Worm (Caenorhabditis elegans) whole organism, L4 larva: Measurements from ENCODE around the gene F57G12.2.

ENCODE experiments used
- D1046.2 ChIP-seq: fragments of 200-800 bp; sonication (Bioruptor generic); IDR thresholded peaks from 2 replicates; pipeline ENCODE4 v1.3.6; 2022; ENCODE audit warnings: missing genetic modification characterization, missing compliant biosample characterization
- F26F4.8 ChIP-seq: fragments of 200-800 bp; sonication (Bioruptor generic); conservative IDR thresholded peaks from 2 replicates; pipeline ENCODE4 v1.3.6; 2022; ENCODE audit warnings: missing genetic modification characterization, missing compliant biosample characterization
- T26A8.4 ChIP-seq: fragments of 200-800 bp; sonication (Bioruptor generic); IDR thresholded peaks from 2 replicates; pipeline ENCODE4 v1.3.6; 2022; ENCODE audit warnings: missing genetic modification characterization, missing compliant biosample characterization
- Y5F2A.4 ChIP-seq: fragments of 200-800 bp; sonication (Bioruptor generic); optimal IDR thresholded peaks from 2 replicates; lab custom pipeline; 2018; ENCODE audit warnings: mild to moderate bottlenecking, missing genetic modification characterization, missing compliant biosample characterization
- Y75B8A.6 ChIP-seq: fragments of 200-800 bp; sonication (Bioruptor generic); IDR thresholded peaks from 2 replicates; pipeline ENCODE4 v1.3.6; 2022; ENCODE audit warnings: missing genetic modification reagents, missing genetic modification characterization, missing compliant biosample characterization
- aha-1 ChIP-seq: fragments of 150-350 bp; peaks from one replicate; lab custom pipeline; 2014; ENCODE audit warnings: missing biosample characterization, missing genetic modification characterization
- ama-1 ChIP-seq: fragments of 150-350 bp; optimal IDR thresholded peaks from 2 replicates; lab custom pipeline; 2014; ENCODE audit warnings: inconsistent platforms, mixed read lengths
- arid-1 ChIP-seq: fragments of 200-800 bp; sonication (Bioruptor generic); conservative IDR thresholded peaks from 2 replicates; pipeline ENCODE4 v1.3.6; 2022; ENCODE audit warnings: missing genetic modification reagents, missing genetic modification characterization, missing compliant biosample characterization
- attf-4 ChIP-seq: sonication (generic microtip); optimal IDR thresholded peaks from 3 replicates; lab custom pipeline; 2017; ENCODE audit warnings: missing biosample characterization, missing genetic modification characterization
- ceh-20 ChIP-seq: fragments of 200-800 bp; sonication (Bioruptor generic); IDR thresholded peaks from 2 replicates; pipeline ENCODE4 v1.3.6; 2022; ENCODE audit warnings: missing genetic modification reagents, missing genetic modification characterization, missing compliant biosample characterization
- ceh-28 ChIP-seq: fragments of 150-350 bp; optimal IDR thresholded peaks from 2 replicates; lab custom pipeline; 2014; ENCODE audit warnings: missing biosample characterization, missing genetic modification reagents, missing genetic modification characterization
- ceh-82 ChIP-seq: sonication (generic microtip); optimal IDR thresholded peaks from 2 replicates; lab custom pipeline; 2017; ENCODE audit warnings: missing biosample characterization, missing genetic modification characterization
- ctbp-1 ChIP-seq: fragments of 200-800 bp; sonication (Bioruptor generic); IDR thresholded peaks from 2 replicates; pipeline ENCODE4 v1.3.6; 2022; ENCODE audit warnings: missing genetic modification reagents, missing genetic modification characterization, missing compliant biosample characterization
- daf-16 ChIP-seq, 3 experiments: sonication (generic microtip); optimal IDR thresholded peaks; 2 replicates each; lab custom pipeline; 2016 to 2017; ENCODE audit warnings: missing genetic modification characterization in 3 of 3, missing genetic modification reagents in 3 of 3, mild to moderate bottlenecking in 2 of 3, missing compliant biosample characterization in 2 of 3, missing biosample characterization in 1 of 3, moderate library complexity in 1 of 3
- daf-8 ChIP-seq: fragments of 200-800 bp; sonication (Bioruptor generic); IDR thresholded peaks from 2 replicates; pipeline ENCODE4 v1.3.6; 2022; ENCODE audit warnings: missing genetic modification characterization, missing compliant biosample characterization
- dmd-6 ChIP-seq: fragments of 200-800 bp; sonication (Bioruptor generic); IDR thresholded peaks from 2 replicates; pipeline ENCODE4 v1.3.6; 2022; ENCODE audit warnings: missing genetic modification reagents, missing genetic modification characterization, missing compliant biosample characterization
- dmd-9 ChIP-seq: fragments of 200-800 bp; sonication (Bioruptor generic); IDR thresholded peaks from 2 replicates; pipeline ENCODE4 v1.3.6; 2022; ENCODE audit warnings: missing genetic modification reagents, missing genetic modification characterization, missing compliant biosample characterization
- duxl-1 ChIP-seq: sonication (generic microtip); optimal IDR thresholded peaks from 2 replicates; lab custom pipeline; 2016; ENCODE audit warnings: mild to moderate bottlenecking, missing genetic modification characterization, moderate library complexity, missing compliant biosample characterization; ENCODE audit not compliant: poor library complexity
- fkh-10 ChIP-seq: fragments of 150-350 bp; optimal IDR thresholded peaks from 2 replicates; lab custom pipeline; 2014; ENCODE audit warnings: missing biosample characterization, missing genetic modification reagents, missing genetic modification characterization
- gei-8 ChIP-seq: fragments of 200-800 bp; sonication (Bioruptor generic); optimal IDR thresholded peaks from 2 replicates; lab custom pipeline; 2018; ENCODE audit warnings: mild to moderate bottlenecking, missing genetic modification characterization, missing compliant biosample characterization
- hif-1 ChIP-seq, 2 experiments: sonication (generic microtip); optimal IDR thresholded peaks; 2 replicates each; lab custom pipeline; 2016 to 2017; ENCODE audit warnings: missing compliant biosample characterization in 2 of 2, missing genetic modification characterization in 2 of 2, missing genetic modification reagents in 2 of 2, missing genotype in 2 of 2, mild to moderate bottlenecking in 1 of 2
- hlh-30 ChIP-seq: sonication (generic microtip); optimal IDR thresholded peaks from 2 replicates; lab custom pipeline; 2017; ENCODE audit warnings: antibody characterized with exemption, mild to moderate bottlenecking, missing genetic modification characterization, missing compliant biosample characterization; ENCODE audit not compliant: insufficient read depth
- lin-13 ChIP-seq: fragments of 150-350 bp; optimal IDR thresholded peaks from 2 replicates; lab custom pipeline; 2014; ENCODE audit warnings: missing biosample characterization, missing genetic modification reagents, missing genetic modification characterization
- lin-29 ChIP-seq: fragments of 200-800 bp; sonication (Bioruptor generic); IDR thresholded peaks from 2 replicates; pipeline ENCODE4 v1.3.6; 2022; ENCODE audit warnings: missing genetic modification reagents, missing genetic modification characterization, missing compliant biosample characterization
- lin-38 ChIP-seq: fragments of 200-800 bp; sonication (Bioruptor generic); IDR thresholded peaks from 2 replicates; pipeline ENCODE4 v1.3.6; 2022; ENCODE audit warnings: missing genetic modification reagents, missing genetic modification characterization, missing compliant biosample characterization
- lir-3 ChIP-seq: sonication (generic microtip); optimal IDR thresholded peaks from 2 replicates; lab custom pipeline; 2016; ENCODE audit warnings: mild to moderate bottlenecking, missing genetic modification characterization, missing compliant biosample characterization
- lsy-2 ChIP-seq, 2 experiments: fragments of 150-350 bp in 1 of 2; sonication (generic microtip) in 1 of 2; optimal IDR thresholded peaks; 2 replicates each; lab custom pipeline; 2014 to 2017; ENCODE audit warnings: missing biosample characterization in 2 of 2, missing genetic modification characterization in 2 of 2
- mdl-1 ChIP-seq, 2 experiments: fragments of 150-350 bp in 1 of 2; sonication (generic microtip) in 1 of 2; optimal IDR thresholded peaks; 2 replicates each; lab custom pipeline; 2014 to 2017; ENCODE audit warnings: missing biosample characterization in 2 of 2, missing genetic modification characterization in 2 of 2
- mep-1 ChIP-seq: fragments of 150-350 bp; sonication (generic microtip); optimal IDR thresholded peaks from 3 replicates; lab custom pipeline; 2014; ENCODE audit warnings: missing biosample characterization, missing genetic modification characterization
- nhr-10 ChIP-seq: fragments of 150-350 bp; optimal IDR thresholded peaks from 2 replicates; lab custom pipeline; 2014; ENCODE audit warnings: missing biosample characterization, missing genetic modification characterization
- nhr-11 ChIP-seq: fragments of 150-350 bp; optimal IDR thresholded peaks from 2 replicates; lab custom pipeline; 2014; ENCODE audit warnings: missing biosample characterization, missing genetic modification characterization
- nhr-111 ChIP-seq: fragments of 200-800 bp; sonication (Bioruptor generic); optimal IDR thresholded peaks from 2 replicates; lab custom pipeline; 2018; ENCODE audit warnings: mild to moderate bottlenecking, missing genetic modification characterization, missing compliant biosample characterization
- nhr-48 ChIP-seq: sonication (generic microtip); optimal IDR thresholded peaks from 2 replicates; lab custom pipeline; 2016; ENCODE audit warnings: mild to moderate bottlenecking, missing genetic modification characterization, missing compliant biosample characterization
- nhr-6 ChIP-seq: fragments of 150-350 bp; optimal IDR thresholded peaks from 2 replicates; lab custom pipeline; 2014; ENCODE audit warnings: missing biosample characterization, missing genetic modification characterization
- nhr-77 ChIP-seq: fragments of 150-350 bp; optimal IDR thresholded peaks from 2 replicates; lab custom pipeline; 2014; ENCODE audit warnings: missing biosample characterization, missing genetic modification characterization
- php-3 ChIP-seq: fragments of 200-800 bp; sonication (Bioruptor generic); IDR thresholded peaks from 2 replicates; pipeline ENCODE4 v1.3.6; 2022; ENCODE audit warnings: missing genetic modification reagents, missing genetic modification characterization, missing compliant biosample characterization
- pqm-1 ChIP-seq: sonication (generic microtip); optimal IDR thresholded peaks from 2 replicates; lab custom pipeline; 2017; ENCODE audit warnings: missing biosample characterization, missing genetic modification characterization
- rbr-2 ChIP-seq: sonication (generic microtip); optimal IDR thresholded peaks from 2 replicates; lab custom pipeline; 2016; ENCODE audit warnings: missing genotype, missing genetic modification characterization, missing compliant biosample characterization
- set-16 ChIP-seq: fragments of 200-800 bp; sonication (Bioruptor generic); IDR thresholded peaks from 2 replicates; pipeline ENCODE4 v1.3.6; 2022; ENCODE audit warnings: missing genetic modification reagents, missing genetic modification characterization, missing compliant biosample characterization
- snpc-1.2 ChIP-seq: fragments of 200-800 bp; sonication (Bioruptor generic); IDR thresholded peaks from 2 replicates; pipeline ENCODE4 v1.3.6; 2022; ENCODE audit warnings: missing genetic modification reagents, missing genetic modification characterization, missing compliant biosample characterization
- snpc-4 ChIP-seq: fragments of 150-350 bp; optimal IDR thresholded peaks from 2 replicates; lab custom pipeline; 2014; ENCODE audit warnings: missing biosample characterization, missing genetic modification characterization
- spr-1 ChIP-seq: sonication (generic microtip); optimal IDR thresholded peaks from 2 replicates; lab custom pipeline; 2016; ENCODE audit warnings: mild to moderate bottlenecking, missing genetic modification characterization, missing compliant biosample characterization
- spr-3 ChIP-seq: fragments of 200-800 bp; sonication (Bioruptor generic); optimal IDR thresholded peaks from 2 replicates; lab custom pipeline; 2018; ENCODE audit warnings: mild to moderate bottlenecking, missing genetic modification characterization, missing compliant biosample characterization
- unc-62 ChIP-seq, 3 experiments: fragments of 150-350 bp in 1 of 3; sonication (generic microtip); optimal IDR thresholded peaks in 2 of 3; peaks in 1 of 3; 1 replicate in 1 of 3; 2 replicates in 2 of 3; lab custom pipeline; 2014 to 2017; ENCODE audit warnings: missing biosample characterization in 3 of 3, missing genetic modification characterization in 3 of 3, missing genetic modification reagents in 3 of 3, missing genotype in 1 of 3
- vab-7 ChIP-seq: fragments of 200-800 bp; sonication (Bioruptor generic); IDR thresholded peaks from 2 replicates; pipeline ENCODE4 v1.3.6; 2022; ENCODE audit warnings: missing genetic modification reagents, missing genetic modification characterization, missing compliant biosample characterization
- zip-2 ChIP-seq: fragments of 150-350 bp; optimal IDR thresholded peaks from 2 replicates; lab custom pipeline; 2014; ENCODE audit warnings: missing biosample characterization, missing genetic modification characterization

The F57G12.2 gene

ce11 chrX:12201435-12201834 lies 41.6 kb upstream of the F57G12.2 start:
- TF ChIP-seq dmd-6 (GFP tag; lab: Robert Waterston, UW) (0 out of 2 replicates have a peak, but pooled peaks have one; percentile 9), ama-1 (lab: Kevin White, UChicago) (no peak), set-16 (GFP tag; lab: Robert Waterston, UW) (peak; percentile 57; the same call in 1 of the 2 replicates), unc-62 (GFP tag; optimal IDR thresholded peaks at IDR 0.05 in 1 of 2; lab: Kevin White, UChicago) (peak in 1 of 2 experiments; percentile 86), unc-62 (tag; optimal IDR thresholded peaks at IDR 0.05; lab: Kevin White, UChicago) (no peak)

ce11 chrX:12200577-12200976 lies 40.7 kb upstream of the F57G12.2 start:
- TF ChIP-seq pqm-1 (tag; lab: Kevin White, UChicago) (no peak), nhr-48 (tag; lab: Kevin White, UChicago) (peak; percentile 20), nhr-11 (tag; lab: Kevin White, UChicago) (peak; percentile 81), hlh-30 (tag; lab: Kevin White, UChicago) (peak; percentile 41), lsy-2 (tag; optimal IDR thresholded peaks at IDR 0.05; lab: Kevin White, UChicago) (peak in 1 of 2 experiments; percentile 50), dmd-6 (GFP tag; lab: Robert Waterston, UW) (peak; percentile 15; the same call in 1 of the 2 replicates), rbr-2 (tag; lab: Kevin White, UChicago) (peak; percentile 22), T26A8.4 (GFP tag; lab: Robert Waterston, UW) (0 out of 2 replicates have a peak, but pooled peaks have one; percentile 27), aha-1 (tag; lab: Kevin White, UChicago) (peak; percentile 90), mep-1 (tag; lab: Kevin White, UChicago) (peak; percentile 31), spr-1 (tag; lab: Kevin White, UChicago) (no peak), arid-1 (GFP tag; lab: Robert Waterston, UW) (no peak), daf-8 (GFP tag; lab: Robert Waterston, UW) (no peak)

DNA sequence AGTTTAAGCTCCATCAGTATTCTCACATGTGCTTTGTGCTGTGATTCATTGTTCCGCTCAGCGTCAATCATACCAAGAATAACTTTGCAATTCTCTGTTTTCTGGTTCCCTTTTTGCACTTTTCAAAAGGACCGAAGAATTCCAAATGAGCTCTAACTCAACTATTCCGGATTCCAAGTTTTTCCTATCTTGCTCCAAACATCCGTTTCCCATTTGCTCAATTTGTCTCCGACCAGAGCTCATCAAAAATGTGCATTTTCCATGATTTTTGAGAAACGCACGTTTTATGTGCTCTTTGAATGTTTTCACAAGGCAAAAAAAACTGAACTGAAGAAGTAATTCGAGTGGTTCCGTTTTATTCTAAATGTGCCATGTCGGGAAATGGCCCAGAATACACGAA lies 38.4 kb upstream of the F57G12.2 start:
- TF ChIP-seq set-16 (GFP tag; lab: Robert Waterston, UW) (no peak), gei-8 (GFP tag; lab: Kevin White, UChicago) (no peak), aha-1 (tag; lab: Kevin White, UChicago) (peak; percentile 62), nhr-6 (tag; lab: Kevin White, UChicago) (no peak), nhr-10 (tag; lab: Kevin White, UChicago) (no peak), D1046.2 (GFP tag; lab: Robert Waterston, UW) (no peak), zip-2 (tag; lab: Kevin White, UChicago) (no peak), spr-3 (GFP tag; lab: Kevin White, UChicago) (no peak), Y75B8A.6 (no peak), lin-29 (GFP tag; lab: Robert Waterston, UW) (no peak), lin-38 (GFP tag; lab: Robert Waterston, UW) (no peak), spr-1 (tag; lab: Kevin White, UChicago) (no peak), snpc-1.2 (no peak), F26F4.8 (GFP tag; lab: Robert Waterston, UW) (no peak), fkh-10 (GFP tag; lab: Kevin White, UChicago) (no peak), lir-3 (tag; lab: Kevin White, UChicago) (no peak), lsy-2 (tag; optimal IDR thresholded peaks at IDR 0.05; lab: Kevin White, UChicago) (peak in 1 of 2 experiments; percentile 33), php-3 (GFP tag; lab: Robert Waterston, UW) (no peak), nhr-11 (tag; lab: Kevin White, UChicago) (no peak), hif-1 (tag; optimal IDR thresholded peaks at IDR 0.05; lab: Kevin White, UChicago) (peak in 1 of 2 experiments; percentile 83), Y5F2A.4 (no peak), attf-4 (tag; lab: Kevin White, UChicago) (no peak), snpc-4 (tag; lab: Kevin White, UChicago) (no peak), ceh-20 (GFP tag; lab: Robert Waterston, UW) (no peak), mdl-1 (tag; optimal IDR thresholded peaks at IDR 0.05; lab: Kevin White, UChicago) (peak in 1 of 2 experiments; percentile 5), ctbp-1 (GFP tag; lab: Robert Waterston, UW) (0 out of 2 replicates have a peak, but pooled peaks have one; percentile 26), nhr-77 (tag; lab: Kevin White, UChicago) (no peak), ceh-28 (tag; lab: Kevin White, UChicago) (no peak), vab-7 (GFP tag; lab: Robert Waterston, UW) (no peak), daf-16 (GFP tag; optimal IDR thresholded peaks at IDR 0.05; lab: Kevin White, UChicago) (no peak), daf-16 (tag; optimal IDR thresholded peaks at IDR 0.05; lab: Kevin White, UChicago) (no peak), nhr-111 (GFP tag; lab: Kevin White, UChicago) (no peak), duxl-1 (tag; lab: Kevin White, UChicago) (no peak), ceh-82 (tag; lab: Kevin White, UChicago) (no peak), lin-13 (GFP tag; lab: Kevin White, UChicago) (no peak), dmd-9 (GFP tag; lab: Robert Waterston, UW) (no peak)
